Worm (Caenorhabditis elegans) whole organism, early embryonic: ENCODE results near the gene popl-7.

ENCODE experiments used
- B0310.2 ChIP-seq: sonication (generic microtip); optimal IDR thresholded peaks from 2 replicates; lab custom pipeline; 2016; ENCODE audit warnings: mild to moderate bottlenecking, missing genetic modification characterization, missing compliant biosample characterization
- F13C5.2 ChIP-seq: sonication (generic microtip); optimal IDR thresholded peaks from 2 replicates; lab custom pipeline; 2017; ENCODE audit warnings: mild to moderate bottlenecking, missing genetic modification characterization, inconsistent platforms, missing compliant biosample characterization
- aly-1 ChIP-seq: sonication (generic microtip); optimal IDR thresholded peaks from 2 replicates; lab custom pipeline; 2016; ENCODE audit warnings: missing genetic modification characterization, missing compliant biosample characterization
- ama-1 ChIP-seq: fragments of 150-350 bp; optimal IDR thresholded peaks from 2 replicates; lab custom pipeline; 2014
- ceh-13 ChIP-seq: fragments of 200-800 bp; sonication (Bioruptor generic); optimal IDR thresholded peaks from 2 replicates; lab custom pipeline; 2018; ENCODE audit warnings: mild to moderate bottlenecking, missing genetic modification characterization, missing compliant biosample characterization
- ceh-36 ChIP-seq: sonication (generic microtip); optimal IDR thresholded peaks from 2 replicates; lab custom pipeline; 2016; ENCODE audit warnings: missing genetic modification characterization, inconsistent platforms, missing compliant biosample characterization
- ets-7 ChIP-seq: sonication (generic microtip); optimal IDR thresholded peaks from 2 replicates; lab custom pipeline; 2016; ENCODE audit warnings: missing genotype, missing genetic modification characterization, missing compliant biosample characterization
- flt-1 ChIP-seq: fragments of 200-800 bp; sonication (Bioruptor generic); IDR thresholded peaks from 2 replicates; pipeline ENCODE4 v1.3.6; 2022; ENCODE audit warnings: missing genetic modification characterization, missing compliant biosample characterization
- hmbx-1 ChIP-seq: sonication (generic microtip); optimal IDR thresholded peaks from 2 replicates; lab custom pipeline; 2016; ENCODE audit warnings: mild to moderate bottlenecking, missing genetic modification characterization, missing compliant biosample characterization
- hmg-4 ChIP-seq: fragments of 200-800 bp; sonication (Bioruptor generic); optimal IDR thresholded peaks from 2 replicates; lab custom pipeline; 2018; ENCODE audit warnings: mild to moderate bottlenecking, missing genetic modification characterization, missing compliant biosample characterization
- hnd-1 ChIP-seq: sonication (generic microtip); optimal IDR thresholded peaks from 2 replicates; lab custom pipeline; 2016; ENCODE audit warnings: missing genetic modification characterization, missing compliant biosample characterization
- pes-1 ChIP-seq: fragments of 200-800 bp; sonication (Bioruptor generic); IDR thresholded peaks from 2 replicates; pipeline ENCODE4 v1.3.6; 2022; ENCODE audit warnings: missing genetic modification reagents, missing genetic modification characterization, missing compliant biosample characterization
- scrt-1 ChIP-seq: fragments of 200-800 bp; sonication (Bioruptor generic); IDR thresholded peaks from 2 replicates; pipeline ENCODE4 v1.3.6; 2022; ENCODE audit warnings: missing genetic modification characterization, missing compliant biosample characterization
- sea-1 ChIP-seq: fragments of 200-800 bp; sonication (Bioruptor generic); conservative IDR thresholded peaks from 2 replicates; pipeline ENCODE4 v1.3.6; 2022; ENCODE audit warnings: missing genetic modification characterization, missing compliant biosample characterization
- tbx-11 ChIP-seq: fragments of 200-800 bp; sonication (Bioruptor generic); IDR thresholded peaks from 2 replicates; pipeline ENCODE4 v1.3.6; 2022; ENCODE audit warnings: missing genetic modification characterization, missing compliant biosample characterization
- tbx-37 ChIP-seq: fragments of 200-800 bp; sonication (Bioruptor generic); conservative IDR thresholded peaks from 2 replicates; pipeline ENCODE4 v1.3.6; 2022; ENCODE audit warnings: missing genetic modification reagents, missing genetic modification characterization, missing compliant biosample characterization
- tra-4 ChIP-seq: sonication (generic microtip); optimal IDR thresholded peaks from 2 replicates; lab custom pipeline; 2017; ENCODE audit warnings: missing genetic modification characterization, missing compliant biosample characterization

Gene popl-7

ce11 chrIV:13331285-13331684 lies 39.2 kb upstream of the popl-7 start, which contains the start of gene pqn-74:
Gene pqn-74, minus strand, starts transcription at chrIV:13331406.
- no peak for TF ChIP-seq hmg-4 (GFP tag; lab: Kevin White, UChicago)
- no peak for TF ChIP-seq B0310.2
- no peak for TF ChIP-seq F13C5.2 (tag; lab: Kevin White, UChicago)
- TF ChIP-seq hnd-1 (tag; lab: Kevin White, UChicago): no peak
- TF ChIP-seq scrt-1 (GFP tag; lab: Robert Waterston, UW): no peak
- TF ChIP-seq sea-1 (GFP tag; lab: Robert Waterston, UW): no peak
- no peak for TF ChIP-seq ets-7 (tag; lab: Kevin White, UChicago)
- TF ChIP-seq ceh-13 (GFP tag; lab: Kevin White, UChicago): no peak
- TF ChIP-seq hmbx-1: no peak
- TF ChIP-seq tbx-11 (GFP tag; lab: Robert Waterston, UW): no peak
- no peak for TF ChIP-seq tra-4 (tag; lab: Kevin White, UChicago)
- TF ChIP-seq pes-1 (GFP tag; lab: Robert Waterston, UW): no peak
- TF ChIP-seq flt-1 (GFP tag; lab: Robert Waterston, UW): no peak
- TF ChIP-seq tbx-37 (GFP tag; lab: Robert Waterston, UW): no peak
- TF ChIP-seq ama-1: no peak
- no peak for TF ChIP-seq aly-1
- no peak for TF ChIP-seq ceh-36

- no peak for TF ChIP-seq scrt-1 (GFP tag; lab: Robert Waterston, UW)
These were observed 36.2 kb upstream of the popl-7 start for ce11 chrIV:13334287-13334686.

ce11 chrIV:13342555-13342954 lies 27.9 kb upstream of the popl-7 start, which contains the start of gene W02A2.5:
Gene W02A2.5, plus strand, starts transcription at chrIV:13342855.
- TF ChIP-seq ama-1: no peak
- TF ChIP-seq tbx-11 (GFP tag; lab: Robert Waterston, UW): no peak
- no peak for TF ChIP-seq sea-1 (GFP tag; lab: Robert Waterston, UW)
- TF ChIP-seq F13C5.2 (tag; lab: Kevin White, UChicago): no peak
- TF ChIP-seq ets-7 (tag; lab: Kevin White, UChicago): no peak
- TF ChIP-seq hmbx-1: no peak
- no peak for TF ChIP-seq ceh-13 (GFP tag; lab: Kevin White, UChicago)
- no peak for TF ChIP-seq scrt-1 (GFP tag; lab: Robert Waterston, UW)
- no peak for TF ChIP-seq flt-1 (GFP tag; lab: Robert Waterston, UW)
- no peak for TF ChIP-seq hmg-4 (GFP tag; lab: Kevin White, UChicago)
- no peak for TF ChIP-seq pes-1 (GFP tag; lab: Robert Waterston, UW)
- TF ChIP-seq tra-4 (tag; lab: Kevin White, UChicago): no peak
- TF ChIP-seq aly-1: no peak
- no peak for TF ChIP-seq ceh-36
- TF ChIP-seq tbx-37 (GFP tag; lab: Robert Waterston, UW): no peak
- TF ChIP-seq B0310.2: no peak
- TF ChIP-seq hnd-1 (tag; lab: Kevin White, UChicago): no peak

DNA sequence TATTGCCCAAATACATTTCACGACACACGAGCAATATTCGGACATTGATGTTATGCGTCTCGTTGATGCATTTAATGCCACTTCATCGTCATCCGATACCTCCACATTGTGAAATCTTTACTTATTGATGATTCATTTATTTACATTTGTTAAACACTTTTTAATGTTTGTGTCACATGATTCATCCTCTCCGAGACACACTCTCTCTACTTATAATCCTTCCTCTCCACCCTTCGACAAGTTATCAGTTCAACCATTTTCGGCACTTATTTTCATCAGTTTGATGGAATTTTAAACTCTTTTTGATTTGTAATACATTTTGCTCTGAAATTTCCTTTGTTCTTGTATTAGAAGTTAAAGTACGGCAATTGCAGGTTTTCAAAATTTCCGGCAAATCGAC lies 24.4 kb upstream of the popl-7 start:
- TF ChIP-seq B0310.2 (no peak), tbx-37 (GFP tag; lab: Robert Waterston, UW) (no peak), hnd-1 (tag; lab: Kevin White, UChicago) (no peak), hmbx-1 (no peak)

DNA sequence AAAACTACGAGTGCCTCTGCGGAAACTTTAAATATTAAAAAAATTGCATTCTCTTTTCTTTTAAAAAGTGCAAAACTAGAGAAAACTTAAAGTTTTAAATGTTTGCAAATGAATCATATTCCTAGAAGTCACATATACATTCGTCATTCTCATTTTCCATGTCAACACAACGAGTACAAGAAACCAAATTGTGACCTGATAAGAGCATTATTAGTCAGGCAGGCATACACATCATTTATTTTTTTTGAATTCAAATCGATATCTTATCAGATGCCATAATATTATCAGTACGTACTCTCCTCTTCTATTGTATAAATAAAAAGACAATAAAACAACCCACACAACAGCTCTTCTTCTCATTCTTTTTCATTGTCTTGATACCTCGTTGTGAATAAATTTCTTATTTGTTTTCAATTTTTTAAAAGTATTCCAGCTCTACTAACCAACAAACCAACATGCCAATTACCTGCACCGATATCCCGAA lies 23.2 kb upstream of the popl-7 start, which contains the start of gene W02A2.9:
TSS of gene W02A2.9 (plus strand) at position 434 of the 484 bp plus-strand sequence.
- no peak for TF ChIP-seq F13C5.2 (tag; lab: Kevin White, UChicago)
- TF ChIP-seq ama-1: no peak
- TF ChIP-seq scrt-1 (GFP tag; lab: Robert Waterston, UW): no peak
- no peak for TF ChIP-seq sea-1 (GFP tag; lab: Robert Waterston, UW)
- TF ChIP-seq ceh-36: no peak
- no peak for TF ChIP-seq B0310.2
- no peak for TF ChIP-seq hmbx-1
- TF ChIP-seq ceh-13 (GFP tag; lab: Kevin White, UChicago): no peak

ce11 chrIV:13348592-13348991 lies 21.9 kb upstream of the popl-7 start, which contains the start of gene W02A2.12:
Gene W02A2.12, minus strand, starts transcription at chrIV:13348831.
- TF ChIP-seq ets-7 (tag; lab: Kevin White, UChicago) (no peak), tbx-11 (GFP tag; lab: Robert Waterston, UW) (no peak), F13C5.2 (tag; lab: Kevin White, UChicago) (no peak), tbx-37 (GFP tag; lab: Robert Waterston, UW) (no peak), B0310.2 (no peak), sea-1 (GFP tag; lab: Robert Waterston, UW) (no peak), scrt-1 (GFP tag; lab: Robert Waterston, UW) (no peak), ceh-36 (no peak), flt-1 (GFP tag; lab: Robert Waterston, UW) (no peak), pes-1 (GFP tag; lab: Robert Waterston, UW) (no peak), hmg-4 (GFP tag; lab: Kevin White, UChicago) (no peak), ceh-13 (GFP tag; lab: Kevin White, UChicago) (no peak), ama-1 (no peak), hmbx-1 (no peak), tra-4 (tag; lab: Kevin White, UChicago) (no peak), aly-1 (no peak), hnd-1 (tag; lab: Kevin White, UChicago) (no peak)

DNA sequence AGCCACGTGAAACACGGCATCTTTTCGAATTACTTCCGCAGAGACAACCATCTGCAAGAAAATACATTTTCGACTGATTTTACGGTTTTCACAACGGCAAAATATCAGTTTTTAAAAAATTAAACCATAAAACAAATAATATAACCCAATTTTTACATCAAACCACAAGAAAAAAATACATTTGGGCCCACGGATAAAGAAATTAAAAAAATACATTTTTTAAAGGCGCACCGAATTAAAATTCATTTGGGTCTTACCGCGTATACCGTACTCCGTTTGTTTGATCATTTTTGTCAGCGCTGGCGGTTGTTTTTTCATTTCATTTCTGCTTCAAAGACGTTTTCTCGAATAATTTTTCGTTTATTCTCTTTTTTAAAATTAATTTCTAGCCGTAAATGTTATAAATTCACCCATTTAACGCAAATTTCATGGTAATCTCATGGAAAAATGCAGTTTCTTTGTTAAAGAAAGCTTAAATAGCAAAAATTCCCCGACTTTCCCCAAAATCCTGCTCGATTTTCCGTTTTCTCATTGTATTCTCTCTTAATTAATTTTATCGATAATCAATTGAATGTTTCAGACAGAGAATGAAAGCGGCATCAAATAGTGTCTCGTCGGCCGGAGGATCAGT lies 17.2 kb upstream of the popl-7 start, which contains the start of the genes rec-8 and mex-5:
TSS of gene rec-8 (minus strand) at position 51 of the 631 bp plus-strand sequence.
TSS of gene mex-5 (plus strand) at position 581 of the 631 bp plus-strand sequence.
- no peak for TF ChIP-seq sea-1 (GFP tag; lab: Robert Waterston, UW)
- TF ChIP-seq ceh-36: no peak
- no peak for TF ChIP-seq ets-7 (tag; lab: Kevin White, UChicago)
- TF ChIP-seq flt-1 (GFP tag; lab: Robert Waterston, UW): no peak
- TF ChIP-seq tbx-11 (GFP tag; lab: Robert Waterston, UW): no peak
- TF ChIP-seq pes-1 (GFP tag; lab: Robert Waterston, UW): no peak
- TF ChIP-seq B0310.2: no peak
- no peak for TF ChIP-seq hnd-1 (tag; lab: Kevin White, UChicago)
- TF ChIP-seq scrt-1 (GFP tag; lab: Robert Waterston, UW): no peak
- no peak for TF ChIP-seq hmg-4 (GFP tag; lab: Kevin White, UChicago)
- no peak for TF ChIP-seq ceh-13 (GFP tag; lab: Kevin White, UChicago)
- no peak for TF ChIP-seq aly-1
- no peak for TF ChIP-seq hmbx-1
- TF ChIP-seq tra-4 (tag; lab: Kevin White, UChicago): no peak
- no peak for TF ChIP-seq tbx-37 (GFP tag; lab: Robert Waterston, UW)
- no peak for TF ChIP-seq F13C5.2 (tag; lab: Kevin White, UChicago)
- TF ChIP-seq ama-1: no peak
